Worm (Caenorhabditis elegans) whole organism, L3 larva: ENCODE measurements around the gene Y17G9B.11.
A peak's percentile ranks its signal among the peaks of the same experiment; 100 is the strongest.

Experiments
- R02D3.7 ChIP-seq: fragments of 150-350 bp; optimal IDR thresholded peaks from 2 replicates; lab custom pipeline; 2014; ENCODE audit warnings: missing biosample characterization, missing genetic modification characterization
- ZK546.5 ChIP-seq: sonication (generic microtip); optimal IDR thresholded peaks from 2 replicates; lab custom pipeline; 2017; ENCODE audit warnings: missing biosample characterization, missing genetic modification characterization
- aly-2 ChIP-seq: fragments of 150-350 bp; optimal IDR thresholded peaks from 2 replicates; lab custom pipeline; 2014; ENCODE audit warnings: missing biosample characterization, missing genetic modification characterization
- ama-1 ChIP-seq: fragments of 150-350 bp; optimal IDR thresholded peaks from 2 replicates; lab custom pipeline; 2018
- ceh-28 ChIP-seq: fragments of 150-350 bp; optimal IDR thresholded peaks from 2 replicates; lab custom pipeline; 2014; ENCODE audit warnings: missing biosample characterization, missing genetic modification reagents, missing genetic modification characterization
- ceh-82 ChIP-seq: fragments of 150-350 bp; optimal IDR thresholded peaks from 2 replicates; lab custom pipeline; 2014; ENCODE audit warnings: missing biosample characterization, missing genetic modification characterization
- ceh-9 ChIP-seq: sonication (generic microtip); optimal IDR thresholded peaks from 2 replicates; lab custom pipeline; 2018; ENCODE audit warnings: missing biosample characterization, missing genetic modification characterization
- egl-5 ChIP-seq: fragments of 150-350 bp; optimal IDR thresholded peaks from 2 replicates; lab custom pipeline; 2017; ENCODE audit warnings: missing biosample characterization, missing genetic modification reagents, missing genetic modification characterization, inconsistent platforms
- elt-1 ChIP-seq: fragments of 150-350 bp; optimal IDR thresholded peaks from 2 replicates; lab custom pipeline; 2014; ENCODE audit warnings: missing biosample characterization, missing genetic modification characterization
- elt-2 ChIP-seq: sonication (generic microtip); optimal IDR thresholded peaks from 2 replicates; lab custom pipeline; 2016; ENCODE audit warnings: missing genetic modification reagents, mild to moderate bottlenecking, missing genetic modification characterization, missing compliant biosample characterization
- eor-1 ChIP-seq, 2 experiments: fragments of 150-350 bp; optimal IDR thresholded peaks; 2 replicates each; lab custom pipeline; 2014 to 2018; ENCODE audit warnings: missing biosample characterization in 2 of 2, missing genetic modification characterization in 2 of 2
- fkh-2 ChIP-seq: fragments of 150-350 bp; optimal IDR thresholded peaks from 2 replicates; lab custom pipeline; 2014; ENCODE audit warnings: missing biosample characterization, missing genetic modification reagents, missing genetic modification characterization
- hmg-11 ChIP-seq: sonication (generic microtip); optimal IDR thresholded peaks from 2 replicates; lab custom pipeline; 2016; ENCODE audit warnings: missing genetic modification characterization, missing compliant biosample characterization
- jun-1 ChIP-seq: fragments of 150-350 bp; optimal IDR thresholded peaks from 2 replicates; lab custom pipeline; 2014; ENCODE audit warnings: missing biosample characterization, missing genetic modification reagents, missing genetic modification characterization
- lin-15B ChIP-seq: fragments of 150-350 bp; optimal IDR thresholded peaks from 2 replicates; lab custom pipeline; 2014; ENCODE audit warnings: missing biosample characterization, missing genetic modification characterization
- lin-39 ChIP-seq: fragments of 150-350 bp; optimal IDR thresholded peaks from 2 replicates; lab custom pipeline; 2018; ENCODE audit warnings: missing biosample characterization, missing genetic modification reagents, missing genetic modification characterization
- lsy-12 ChIP-seq: sonication (generic microtip); optimal IDR thresholded peaks from 2 replicates; lab custom pipeline; 2016; ENCODE audit warnings: mild to moderate bottlenecking, missing genetic modification characterization, missing compliant biosample characterization
- mdl-1 ChIP-seq: fragments of 150-350 bp; optimal IDR thresholded peaks from 2 replicates; lab custom pipeline; 2014; ENCODE audit warnings: missing biosample characterization, missing genetic modification characterization
- mml-1 ChIP-seq: fragments of 150-350 bp; sonication (generic microtip); optimal IDR thresholded peaks from 3 replicates; lab custom pipeline; 2014; ENCODE audit warnings: missing biosample characterization, missing genetic modification characterization
- nfya-1 ChIP-seq: sonication (generic microtip); optimal IDR thresholded peaks from 2 replicates; lab custom pipeline; 2017; ENCODE audit warnings: missing genetic modification characterization, mild to moderate bottlenecking, missing compliant biosample characterization, antibody characterized with exemption, moderate library complexity; ENCODE audit not compliant: insufficient read depth
- nhr-11 ChIP-seq: fragments of 150-350 bp; optimal IDR thresholded peaks from 2 replicates; lab custom pipeline; 2014; ENCODE audit warnings: missing biosample characterization, missing genetic modification characterization
- nhr-12 ChIP-seq: fragments of 150-350 bp; optimal IDR thresholded peaks from 2 replicates; lab custom pipeline; 2014; ENCODE audit warnings: missing biosample characterization, missing genetic modification characterization
- nhr-23 ChIP-seq: fragments of 150-350 bp; optimal IDR thresholded peaks from 2 replicates; lab custom pipeline; 2014; ENCODE audit warnings: missing biosample characterization, missing genetic modification reagents, missing genetic modification characterization
- nhr-237 ChIP-seq: fragments of 150-350 bp; optimal IDR thresholded peaks from 2 replicates; lab custom pipeline; 2014; ENCODE audit warnings: missing biosample characterization, missing genetic modification characterization
- nhr-25 ChIP-seq: sonication (generic microtip); optimal IDR thresholded peaks from 2 replicates; lab custom pipeline; 2017; ENCODE audit warnings: missing biosample characterization, missing genetic modification characterization
- nhr-28 ChIP-seq: fragments of 150-350 bp; optimal IDR thresholded peaks from 2 replicates; lab custom pipeline; 2014; ENCODE audit warnings: missing biosample characterization, missing genetic modification characterization
- nhr-67 ChIP-seq: fragments of 150-350 bp; optimal IDR thresholded peaks from 2 replicates; lab custom pipeline; 2014; ENCODE audit warnings: missing biosample characterization, missing genetic modification characterization
- nhr-76 ChIP-seq: fragments of 150-350 bp; sonication (generic microtip); optimal IDR thresholded peaks from 5 replicates; lab custom pipeline; 2014; ENCODE audit warnings: missing biosample characterization, missing genetic modification characterization
- nhr-77 ChIP-seq: fragments of 150-350 bp; optimal IDR thresholded peaks from 2 replicates; lab custom pipeline; 2014; ENCODE audit warnings: missing biosample characterization, missing genetic modification characterization
- pha-4 ChIP-seq: fragments of 150-350 bp; optimal IDR thresholded peaks from 2 replicates; lab custom pipeline; 2014; ENCODE audit warnings: missing biosample characterization, missing genetic modification reagents, missing genetic modification characterization
- pqm-1 ChIP-seq: fragments of 150-350 bp; optimal IDR thresholded peaks from 2 replicates; lab custom pipeline; 2017; ENCODE audit warnings: missing biosample characterization, missing genetic modification characterization, inconsistent platforms
- sea-2 ChIP-seq: fragments of 150-350 bp; sonication (generic microtip); optimal IDR thresholded peaks from 4 replicates; lab custom pipeline; 2014; ENCODE audit warnings: missing biosample characterization, missing genetic modification reagents, missing genetic modification characterization
- skn-1 ChIP-seq: fragments of 150-350 bp; optimal IDR thresholded peaks from 2 replicates; lab custom pipeline; 2014; ENCODE audit warnings: missing biosample characterization, missing genetic modification characterization
- snpc-4 ChIP-seq: fragments of 150-350 bp; optimal IDR thresholded peaks from 2 replicates; lab custom pipeline; 2014; ENCODE audit warnings: missing biosample characterization, missing genetic modification characterization
- tbx-2 ChIP-seq: sonication (generic microtip); optimal IDR thresholded peaks from 2 replicates; lab custom pipeline; 2016; ENCODE audit warnings: mild to moderate bottlenecking, missing genetic modification characterization, missing compliant biosample characterization
- unc-39 ChIP-seq: sonication (generic microtip); optimal IDR thresholded peaks from 4 replicates; lab custom pipeline; 2017; ENCODE audit warnings: missing biosample characterization, missing genetic modification characterization
- unc-62 ChIP-seq: fragments of 150-350 bp; sonication (generic microtip); optimal IDR thresholded peaks from 4 replicates; lab custom pipeline; 2014; ENCODE audit warnings: missing biosample characterization, missing genetic modification reagents, missing genetic modification characterization
- zag-1 ChIP-seq: fragments of 150-350 bp; optimal IDR thresholded peaks from 2 replicates; lab custom pipeline; 2014; ENCODE audit warnings: missing biosample characterization, missing genetic modification characterization
- ztf-11 ChIP-seq: fragments of 150-350 bp; optimal IDR thresholded peaks from 2 replicates; lab custom pipeline; 2014; ENCODE audit warnings: missing biosample characterization, missing genetic modification characterization
- ztf-4 ChIP-seq: fragments of 150-350 bp; optimal IDR thresholded peaks from 2 replicates; lab custom pipeline; 2014; ENCODE audit warnings: missing biosample characterization, missing genetic modification characterization

Y17G9B.11 gene

DNA sequence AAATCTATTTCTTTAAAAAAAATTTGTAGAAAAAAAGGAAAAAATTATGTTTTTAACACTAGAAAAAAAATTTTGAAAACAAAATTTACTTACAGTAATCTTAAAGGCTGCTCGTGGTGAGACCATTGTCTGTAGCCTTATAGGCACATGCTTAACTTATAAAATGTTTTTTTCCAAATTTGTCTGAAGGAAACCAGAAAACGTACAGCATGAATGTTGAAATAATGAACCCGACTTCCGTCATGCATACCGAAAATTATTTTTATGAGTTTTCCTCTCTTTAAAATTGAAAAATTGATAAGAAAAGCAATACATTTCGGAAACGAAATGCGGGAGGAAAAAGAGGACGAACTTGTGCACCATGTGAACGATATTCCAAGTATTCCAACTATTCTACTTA, 15.4 kb downstream of the Y17G9B.11 start, which contains the start of gene R11E3.2:
TSS of gene R11E3.2 (plus strand) at position 301 of the 400 bp plus-strand sequence.
- TF ChIP-seq nhr-28 (tag; lab: Kevin White, UChicago): no peak
- no peak for TF ChIP-seq ztf-4
- no peak for TF ChIP-seq skn-1 (tag; lab: Kevin White, UChicago)
- no peak for TF ChIP-seq snpc-4
- TF ChIP-seq lsy-12: no peak
- no peak for TF ChIP-seq ZK546.5 (tag; lab: Kevin White, UChicago)
- no peak for TF ChIP-seq tbx-2 (tag; lab: Kevin White, UChicago)
- no peak for TF ChIP-seq ama-1 (lab: Kevin White, UChicago)
- no peak for TF ChIP-seq nfya-1 (tag; lab: Kevin White, UChicago)
- no peak for TF ChIP-seq nhr-12
- no peak for TF ChIP-seq elt-2 (tag; lab: Kevin White, UChicago)
- no peak for TF ChIP-seq lin-39 (tag; lab: Kevin White, UChicago)
- TF ChIP-seq nhr-77 (tag; lab: Kevin White, UChicago): no peak
- no peak for TF ChIP-seq sea-2 (GFP tag; lab: Kevin White, UChicago)
- no peak for TF ChIP-seq R02D3.7 (tag; lab: Kevin White, UChicago)
- TF ChIP-seq nhr-23 (tag; lab: Kevin White, UChicago): no peak

DNA sequence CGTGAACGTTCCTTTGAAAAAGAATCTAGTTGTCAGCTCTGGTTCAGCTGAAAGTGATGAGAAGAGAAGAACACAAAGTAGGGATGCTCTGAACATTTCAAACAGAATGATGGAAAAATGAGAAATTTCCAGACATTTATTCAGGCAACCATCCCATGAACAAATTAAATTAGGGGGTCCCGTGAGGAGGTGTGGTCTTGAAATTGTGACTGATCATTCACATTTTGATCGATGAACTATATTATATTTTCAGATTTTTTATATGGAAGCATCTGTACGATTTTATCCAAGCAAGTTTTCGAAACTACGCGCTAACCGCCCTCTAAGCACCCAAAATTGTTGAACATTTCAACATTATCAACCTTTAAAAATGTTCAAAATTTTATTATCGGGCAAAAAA, 19.6 kb downstream of the Y17G9B.11 start, which contains the start of gene R11E3.19:
TSS of gene R11E3.19 (minus strand) at position 101 of the 400 bp plus-strand sequence.
- TF ChIP-seq unc-62: no peak

DNA sequence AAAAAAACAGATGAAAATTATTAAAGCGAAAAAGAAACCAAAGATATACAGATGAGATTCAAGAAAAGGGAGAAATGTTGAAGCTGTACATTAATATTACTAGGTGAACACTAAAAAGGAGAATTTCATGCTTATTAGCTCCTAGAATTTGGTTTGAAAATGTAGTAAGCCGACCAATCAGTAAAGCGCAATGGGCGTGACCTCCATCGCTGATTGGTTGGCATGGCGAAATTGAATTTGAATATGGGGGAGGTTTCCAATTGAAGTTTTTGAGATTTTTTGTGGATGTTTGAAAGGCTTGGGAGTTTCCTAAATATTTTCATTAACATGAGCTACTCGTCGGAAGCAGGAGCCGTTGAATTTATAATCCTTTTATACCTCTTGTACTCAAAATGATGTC, 20.1 kb downstream of the Y17G9B.11 start:
- TF ChIP-seq nfya-1 (tag; lab: Kevin White, UChicago) (peak; percentile 94), mdl-1 (no peak)

DNA sequence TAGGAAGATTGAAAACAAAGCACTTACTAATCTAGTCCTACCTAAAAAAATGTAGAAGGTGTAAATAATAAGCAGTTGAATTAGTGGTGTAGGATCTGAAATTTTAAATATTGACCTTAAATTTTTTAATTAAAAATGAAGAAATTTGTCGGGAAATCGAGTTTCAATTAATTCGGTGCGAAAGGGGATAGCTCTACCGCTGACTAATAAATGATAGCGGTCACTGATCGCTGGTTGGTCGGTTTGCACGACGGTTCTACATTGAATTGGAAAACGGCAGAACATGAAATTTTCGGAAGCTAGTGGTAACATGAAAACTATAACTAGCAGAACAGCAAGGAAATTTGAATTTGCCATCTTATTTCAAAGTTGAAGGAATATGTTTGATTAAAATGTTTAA, 23.7 kb downstream of the Y17G9B.11 start, which contains the start of gene set-15:
TSS of gene set-15 (minus strand) at position 101 of the 400 bp plus-strand sequence.
- TF ChIP-seq ztf-11 (tag; lab: Kevin White, UChicago) (no peak), unc-39 (tag; lab: Kevin White, UChicago) (no peak), snpc-4 (no peak), nhr-67 (tag; lab: Kevin White, UChicago) (no peak), aly-2 (tag; lab: Kevin White, UChicago) (no peak), nhr-237 (tag; lab: Kevin White, UChicago) (no peak), lin-15B (tag; lab: Kevin White, UChicago) (no peak), nhr-28 (tag; lab: Kevin White, UChicago) (no peak), nfya-1 (tag; lab: Kevin White, UChicago) (no peak), lsy-12 (no peak), nhr-25 (tag; lab: Kevin White, UChicago) (no peak), nhr-77 (tag; lab: Kevin White, UChicago) (no peak), pha-4 (tag; lab: Kevin White, UChicago) (no peak), pqm-1 (no peak), egl-5 (no peak), tbx-2 (tag; lab: Kevin White, UChicago) (no peak), ceh-9 (tag; lab: Kevin White, UChicago) (no peak), skn-1 (tag; lab: Kevin White, UChicago) (no peak), mml-1 (tag; lab: Kevin White, UChicago) (no peak)
- TF ChIP-seq, all 47 proteins: peak for 0

- no peak for TF ChIP-seq ceh-9 (tag; lab: Kevin White, UChicago)
- no peak for TF ChIP-seq skn-1 (tag; lab: Kevin White, UChicago)
- TF ChIP-seq eor-1 (tag; optimal IDR thresholded peaks at IDR 0.05; lab: Kevin White, UChicago): no peak
- TF ChIP-seq nfya-1 (tag; lab: Kevin White, UChicago): peak; percentile 28
- TF ChIP-seq hmg-11 (tag; lab: Kevin White, UChicago): peak; percentile 76
- TF ChIP-seq, all 47 proteins: peak for 2
Observed at ce11 chrIV:4781123-4781522, 24.7 kb downstream of the Y17G9B.11 start.

DNA sequence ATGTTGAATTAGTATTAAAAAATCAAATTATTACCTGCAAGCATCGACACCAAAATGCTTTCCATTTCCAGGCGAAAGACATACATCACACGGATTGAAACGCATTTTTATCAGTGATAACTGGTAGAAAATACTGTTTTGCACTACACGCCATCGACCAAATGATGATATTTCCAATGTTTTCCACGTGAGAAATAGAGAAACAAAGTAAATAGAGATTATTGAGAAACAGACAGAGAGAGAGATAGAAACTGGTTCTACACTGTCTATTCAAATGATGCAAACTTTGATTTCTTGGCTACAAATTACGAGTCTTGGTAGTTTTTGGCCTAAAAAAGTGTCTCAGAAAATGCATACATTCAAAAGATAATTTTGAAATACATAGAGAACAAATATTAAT, 31.9 kb downstream of the Y17G9B.11 start, which contains the start of gene nhr-104:
TSS of gene nhr-104 (minus strand) at position 361 of the 400 bp plus-strand sequence.
- no peak for TF ChIP-seq tbx-2 (tag; lab: Kevin White, UChicago)
- TF ChIP-seq unc-62: no peak
- no peak for TF ChIP-seq fkh-2 (tag; lab: Kevin White, UChicago)
- no peak for TF ChIP-seq nhr-11
- TF ChIP-seq ceh-82 (tag; lab: Kevin White, UChicago): no peak
- TF ChIP-seq sea-2 (GFP tag; lab: Kevin White, UChicago): no peak
- no peak for TF ChIP-seq ceh-9 (tag; lab: Kevin White, UChicago)
- TF ChIP-seq nhr-25 (tag; lab: Kevin White, UChicago): peak; percentile 59
- no peak for TF ChIP-seq nhr-28 (tag; lab: Kevin White, UChicago)
- TF ChIP-seq nhr-67 (tag; lab: Kevin White, UChicago): no peak
- TF ChIP-seq snpc-4: no peak
- no peak for TF ChIP-seq mml-1 (tag; lab: Kevin White, UChicago)
- no peak for TF ChIP-seq egl-5
- peak; percentile 16 for TF ChIP-seq nfya-1 (tag; lab: Kevin White, UChicago)
- TF ChIP-seq zag-1: no peak
- peak; percentile 94 for TF ChIP-seq skn-1 (tag; lab: Kevin White, UChicago)
- no peak for TF ChIP-seq nhr-76
- no peak for TF ChIP-seq aly-2 (tag; lab: Kevin White, UChicago)
- peak; percentile 66 for TF ChIP-seq ceh-28 (tag; lab: Kevin White, UChicago)
- TF ChIP-seq nhr-12: no peak
- TF ChIP-seq lsy-12: no peak
- TF ChIP-seq ztf-11 (tag; lab: Kevin White, UChicago): no peak
- no peak for TF ChIP-seq elt-1 (tag; lab: Kevin White, UChicago)
- TF ChIP-seq jun-1 (tag; lab: Kevin White, UChicago): peak; percentile 39
- TF ChIP-seq elt-2 (tag; lab: Kevin White, UChicago): peak; percentile 63
